Fruit fly (Drosophila melanogaster) whole organism, embryonic: Measurements from ENCODE around the gene Phae2.

Experiments used
- B-H2 ChIP-seq: fragments of 200-800 bp; sonication (Bioruptor generic); optimal IDR thresholded peaks from 2 replicates; lab custom pipeline; 2018; ENCODE audit warnings: missing biosample characterization, mild to moderate bottlenecking, missing genetic modification characterization
- BEAF-32 ChIP-seq: fragments of 200-800 bp; sonication (Bioruptor generic); optimal IDR thresholded peaks from 3 replicates; lab custom pipeline; 2017; ENCODE audit warnings: missing biosample characterization, missing genetic modification characterization, mild to moderate bottlenecking, moderate library complexity, missing genetic modification reagents
- CG10267 ChIP-seq: fragments of 200-800 bp; sonication (Bioruptor generic); optimal IDR thresholded peaks from 2 replicates; lab custom pipeline; 2018; ENCODE audit warnings: missing biosample characterization, mild to moderate bottlenecking, missing genetic modification characterization, moderate library complexity
- CG11398 ChIP-seq: fragments of 200-800 bp; sonication (Bioruptor generic); optimal IDR thresholded peaks from 2 replicates; lab custom pipeline; 2016; ENCODE audit warnings: missing biosample characterization, missing genetic modification characterization
- CG15514 ChIP-seq: fragments of 200-800 bp; sonication (Bioruptor generic); optimal IDR thresholded peaks from 3 replicates; lab custom pipeline; 2017; ENCODE audit warnings: missing biosample characterization, missing genetic modification characterization, mild to moderate bottlenecking, moderate library complexity, missing genetic modification reagents
- CG15601 ChIP-seq: fragments of 200-800 bp; sonication (Bioruptor generic); optimal IDR thresholded peaks from 3 replicates; lab custom pipeline; 2019; ENCODE audit warnings: missing biosample characterization, mild to moderate bottlenecking, missing genetic modification characterization, moderate library complexity
- CG17361 ChIP-seq: fragments of 200-800 bp; sonication (Bioruptor generic); IDR thresholded peaks from 3 replicates; pipeline ENCODE4 v1.3.6; 2022; ENCODE audit warnings: missing biosample characterization, missing genetic modification characterization
- CG17385 ChIP-seq: fragments of 200-800 bp; sonication (Bioruptor generic); optimal IDR thresholded peaks from 3 replicates; lab custom pipeline; 2018; ENCODE audit warnings: missing biosample characterization, mild to moderate bottlenecking, missing genetic modification characterization
- CG18262 ChIP-seq: fragments of 200-800 bp; optimal IDR thresholded peaks from 3 replicates; lab custom pipeline; 2019; ENCODE audit warnings: missing biosample characterization, mild to moderate bottlenecking, missing genetic modification characterization, moderate library complexity
- CG2120 ChIP-seq: fragments of 200-800 bp; sonication (Bioruptor generic); optimal IDR thresholded peaks from 3 replicates; lab custom pipeline; 2016; ENCODE audit warnings: missing biosample characterization, missing genetic modification characterization
- CG34422 ChIP-seq: fragments of 200-800 bp; sonication (Bioruptor generic); IDR thresholded peaks from 3 replicates; pipeline ENCODE4 v1.3.6; 2022; ENCODE audit warnings: missing biosample characterization, missing genetic modification characterization
- CG3726 ChIP-seq: fragments of 200-800 bp; sonication (Bioruptor generic); IDR thresholded peaks from 3 replicates; pipeline ENCODE4, ENCODE4 v1.3.6; 2022; ENCODE audit warnings: missing biosample characterization, missing genetic modification characterization
- CG4404 ChIP-seq: fragments of 200-800 bp; sonication (Bioruptor generic); IDR thresholded peaks from 2 replicates; pipeline ENCODE4 v1.3.6; 2022; ENCODE audit warnings: missing biosample characterization, missing genetic modification characterization
- CG4617 ChIP-seq: fragments of 200-800 bp; sonication (Bioruptor generic); optimal IDR thresholded peaks from 3 replicates; lab custom pipeline; 2016; ENCODE audit warnings: missing biosample characterization, missing genetic modification characterization, borderline replicate concordance
- CG7987 ChIP-seq: fragments of 200-800 bp; sonication (Bioruptor generic); optimal IDR thresholded peaks from 2 replicates; lab custom pipeline; 2018; ENCODE audit warnings: missing biosample characterization, mild to moderate bottlenecking, missing genetic modification characterization, moderate library complexity
- CG9797 ChIP-seq: fragments of 200-800 bp; sonication (Bioruptor generic); optimal IDR thresholded peaks from 3 replicates; lab custom pipeline; 2018; ENCODE audit warnings: missing biosample characterization, mild to moderate bottlenecking, missing genetic modification characterization
- Dbx ChIP-seq: fragments of 200-800 bp; sonication (Bioruptor generic); IDR thresholded peaks from 3 replicates; pipeline ENCODE4 v1.3.6; 2022; ENCODE audit warnings: missing biosample characterization, missing genetic modification characterization
- Doc3 ChIP-seq: fragments of 200-800 bp; sonication (Bioruptor generic); IDR thresholded peaks from 3 replicates; pipeline ENCODE4 v1.3.6; 2022; ENCODE audit warnings: missing biosample characterization, missing genetic modification characterization; ENCODE audit not compliant: partially characterized antibody
- E2f2 ChIP-seq: fragments of 200-800 bp; sonication (Bioruptor generic); IDR thresholded peaks from 2 replicates; pipeline ENCODE4 v1.3.6; 2022; ENCODE audit warnings: missing biosample characterization, missing genetic modification characterization
- Elba2 ChIP-seq: fragments of 200-800 bp; sonication (Bioruptor generic); optimal IDR thresholded peaks from 3 replicates; lab custom pipeline; 2016; ENCODE audit warnings: missing biosample characterization, missing genetic modification characterization
- Ets97D ChIP-seq: fragments of 200-800 bp; sonication (Bioruptor generic); optimal IDR thresholded peaks from 3 replicates; lab custom pipeline; 2016; ENCODE audit warnings: missing biosample characterization, missing genetic modification characterization
- MESR4 ChIP-seq: fragments of 200-800 bp; sonication (Bioruptor generic); optimal IDR thresholded peaks from 2 replicates; lab custom pipeline; 2018; ENCODE audit warnings: missing biosample characterization, mild to moderate bottlenecking, missing genetic modification characterization, moderate library complexity
- Med ChIP-seq: fragments of 200-800 bp; sonication (Bioruptor generic); peaks from one replicate; lab custom pipeline; 2016; ENCODE audit warnings: missing biosample characterization, missing genetic modification characterization, mild to moderate bottlenecking, inconsistent platforms, moderate library complexity
- Myb ChIP-seq: fragments of 200-800 bp; sonication (Bioruptor generic); optimal IDR thresholded peaks from 2 replicates; lab custom pipeline; 2016; ENCODE audit warnings: missing biosample characterization, missing genetic modification characterization
- NfI ChIP-seq: fragments of 200-800 bp; sonication (Bioruptor generic); optimal IDR thresholded peaks from 3 replicates; lab custom pipeline; 2018; ENCODE audit warnings: missing biosample characterization, mild to moderate bottlenecking, missing genetic modification characterization, moderate library complexity
- Rfx ChIP-seq: fragments of 200-800 bp; sonication (Bioruptor generic); IDR thresholded peaks from 2 replicates; pipeline ENCODE4 v1.3.6; 2022; ENCODE audit warnings: missing biosample characterization, missing genetic modification characterization
- TFAM ChIP-seq: fragments of 200-800 bp; sonication (Bioruptor generic); optimal IDR thresholded peaks from 2 replicates; lab custom pipeline; 2017; ENCODE audit warnings: missing biosample characterization, missing genetic modification characterization, inconsistent platforms
- Tbp ChIP-seq: fragments of >200 bp; optimal IDR thresholded peaks from 2 replicates; lab custom pipeline; 2018; ENCODE audit warnings: missing biosample characterization, missing genetic modification characterization
- Xbp1 ChIP-seq: fragments of 200-800 bp; sonication (Bioruptor generic); optimal IDR thresholded peaks from 3 replicates; lab custom pipeline; 2016; ENCODE audit warnings: missing biosample characterization, mild to moderate bottlenecking, missing genetic modification characterization
- YL-1 ChIP-seq: fragments of 200-800 bp; sonication (Bioruptor generic); optimal IDR thresholded peaks from 3 replicates; lab custom pipeline; 2017; ENCODE audit warnings: missing biosample characterization, mild to moderate bottlenecking, missing genetic modification characterization
- ap ChIP-seq: fragments of 200-800 bp; sonication (Bioruptor generic); IDR thresholded peaks from 2 replicates; pipeline ENCODE4 v1.3.6; 2022; ENCODE audit warnings: missing biosample characterization, missing genetic modification characterization
- da ChIP-seq: fragments of 200-800 bp; sonication (Bioruptor generic); optimal IDR thresholded peaks from 2 replicates; lab custom pipeline; 2016; ENCODE audit warnings: missing biosample characterization, missing genetic modification characterization
- dm ChIP-seq: fragments of 200-800 bp; sonication (Bioruptor generic); optimal IDR thresholded peaks from 3 replicates; lab custom pipeline; 2016; ENCODE audit warnings: missing biosample characterization, missing genetic modification characterization
- ems ChIP-seq: fragments of 200-800 bp; sonication (Bioruptor generic); optimal IDR thresholded peaks from 3 replicates; lab custom pipeline; 2016; ENCODE audit warnings: missing biosample characterization, missing genetic modification characterization
- ewg ChIP-seq: fragments of 200-800 bp; sonication (Bioruptor generic); optimal IDR thresholded peaks from 3 replicates; lab custom pipeline; 2017; ENCODE audit warnings: mild to moderate bottlenecking, missing biosample characterization, missing genetic modification reagents, missing genetic modification characterization
- fu2 ChIP-seq: fragments of 200-800 bp; sonication (Bioruptor generic); optimal IDR thresholded peaks from 2 replicates; lab custom pipeline; 2016; ENCODE audit warnings: missing biosample characterization, missing genetic modification characterization
- gro ChIP-seq: fragments of 200-800 bp; sonication (Bioruptor generic); optimal IDR thresholded peaks from 2 replicates; lab custom pipeline; 2016; ENCODE audit warnings: missing biosample characterization, missing genetic modification characterization
- insv ChIP-seq, 2 experiments: fragments of 200-800 bp; sonication (Bioruptor generic); optimal IDR thresholded peaks; 3 replicates each; lab custom pipeline; 2016 to 2018; ENCODE audit warnings: missing biosample characterization in 2 of 2, missing genetic modification characterization in 2 of 2
- ken ChIP-seq: fragments of 200-800 bp; sonication (Bioruptor generic); IDR thresholded peaks from 3 replicates; pipeline ENCODE4 v1.3.6; 2022; ENCODE audit warnings: missing biosample characterization, missing genetic modification characterization
- lbe ChIP-seq: fragments of 200-800 bp; sonication (Bioruptor generic); optimal IDR thresholded peaks from 2 replicates; lab custom pipeline; 2016; ENCODE audit warnings: missing biosample characterization, mild to moderate bottlenecking, missing genetic modification characterization
- lilli ChIP-seq: fragments of 200-800 bp; sonication (Bioruptor generic); optimal IDR thresholded peaks from 3 replicates; lab custom pipeline; 2016; ENCODE audit warnings: missing biosample characterization, missing genetic modification characterization
- mam ChIP-seq: fragments of 200-800 bp; sonication (Bioruptor generic); optimal IDR thresholded peaks from 3 replicates; lab custom pipeline; 2016; ENCODE audit warnings: missing biosample characterization, missing genetic modification characterization
- mld ChIP-seq: fragments of 200-800 bp; sonication (Bioruptor generic); IDR thresholded peaks from 3 replicates; pipeline ENCODE4 v1.3.6; 2022; ENCODE audit warnings: missing biosample characterization, missing genetic modification characterization; ENCODE audit not compliant: partially characterized antibody
- nom ChIP-seq: fragments of 200-800 bp; sonication (Bioruptor generic); optimal IDR thresholded peaks from 2 replicates; lab custom pipeline; 2017; ENCODE audit warnings: missing biosample characterization, missing genetic modification characterization, mild to moderate bottlenecking, moderate library complexity, missing genetic modification reagents
- onecut ChIP-seq: fragments of 200-800 bp; sonication (Bioruptor generic); IDR thresholded peaks from 2 replicates; pipeline ENCODE4 v1.3.6; 2022; ENCODE audit warnings: missing biosample characterization, missing genetic modification characterization
- pzg ChIP-seq: fragments of 200-800 bp; sonication (Bioruptor generic); optimal IDR thresholded peaks from 3 replicates; lab custom pipeline; 2018; ENCODE audit warnings: missing biosample characterization, mild to moderate bottlenecking, missing genetic modification characterization, moderate library complexity
- rib ChIP-seq: fragments of 200-800 bp; sonication (Bioruptor generic); IDR thresholded peaks from 2 replicates; pipeline ENCODE4 v1.3.6; 2022; ENCODE audit warnings: missing biosample characterization, missing genetic modification characterization
- row ChIP-seq: fragments of 200-800 bp; sonication (Bioruptor generic); IDR thresholded peaks from 3 replicates; pipeline ENCODE4 v1.3.6; 2022; ENCODE audit warnings: missing biosample characterization, missing genetic modification characterization
- slou ChIP-seq: fragments of 200-800 bp; sonication (Bioruptor generic); optimal IDR thresholded peaks from 3 replicates; lab custom pipeline; 2016; ENCODE audit warnings: missing biosample characterization, missing genetic modification characterization
- sob ChIP-seq: fragments of 200-800 bp; sonication (Bioruptor generic); IDR thresholded peaks from 2 replicates; pipeline ENCODE4 v1.3.6; 2022; ENCODE audit warnings: missing biosample characterization, missing genetic modification characterization
- sug ChIP-seq: fragments of 200-800 bp; optimal IDR thresholded peaks from 2 replicates; lab custom pipeline; 2019; ENCODE audit warnings: missing biosample characterization, mild to moderate bottlenecking, missing genetic modification characterization, moderate library complexity
- tin ChIP-seq: fragments of 200-800 bp; sonication (Bioruptor generic); optimal IDR thresholded peaks from 3 replicates; lab custom pipeline; 2016; ENCODE audit warnings: missing biosample characterization, missing genetic modification characterization

Gene Phae2

DNA sequence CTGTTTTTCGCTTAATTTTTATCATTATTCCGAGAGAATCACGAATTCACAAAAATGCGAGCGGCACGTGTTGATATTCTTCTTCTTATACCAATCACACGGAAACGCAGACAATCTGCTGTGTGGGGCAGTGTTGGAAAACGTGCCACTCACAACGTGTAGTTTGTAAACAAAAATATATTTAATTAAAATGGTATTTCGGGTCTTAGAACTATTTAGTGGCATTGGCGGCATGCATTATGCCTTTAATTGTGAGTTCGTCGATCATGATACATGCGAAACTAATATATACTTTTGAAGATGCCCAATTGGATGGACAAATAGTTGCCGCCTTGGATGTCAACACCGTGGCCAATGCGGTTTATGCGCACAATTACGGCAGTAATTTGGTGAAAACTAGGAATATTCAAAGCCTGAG is 14.5 kb upstream of the Phae2 start, which contains the start of the genes CG6712 and Mt2 (continued):
- TF ChIP-seq CG11398 (GFP tag; lab: Kevin White, UChicago) (no peak), CG17385 (GFP tag; lab: Kevin White, UChicago) (peak; percentile 98), MESR4 (GFP tag; lab: Kevin White, UChicago) (peak; percentile 71), B-H2 (peak; percentile 52), Dbx (GFP tag; lab: Robert Waterston, UW) (no peak), Med (GFP tag; lab: Kevin White, UChicago) (peak; percentile 83), ap (GFP tag; lab: Robert Waterston, UW) (no peak), CG17361 (GFP tag; lab: Robert Waterston, UW) (no peak), Myb (GFP tag; lab: Kevin White, UChicago) (peak; percentile 4), Elba2 (GFP tag; lab: Kevin White, UChicago) (peak; percentile 53), YL-1 (GFP tag; lab: Kevin White, UChicago) (peak; percentile 83), CG7987 (GFP tag; lab: Kevin White, UChicago) (peak; percentile 5), row (GFP tag; lab: Robert Waterston, UW) (0 out of 3 replicates have a peak, but pooled peaks have one; percentile 17), CG15514 (GFP tag; lab: Kevin White, UChicago) (peak; percentile 8), ems (GFP tag; lab: Kevin White, UChicago) (peak; percentile 20), rib (peak; percentile 38; the same call in 1 of the 2 replicates), Rfx (GFP tag; lab: Robert Waterston, UW) (peak; percentile 55), onecut (GFP tag; lab: Robert Waterston, UW) (0 out of 2 replicates have a peak, but pooled peaks have one; percentile 8), CG10267 (tag; lab: Kevin White, UChicago) (peak; percentile 92), gro (GFP tag; lab: Kevin White, UChicago) (peak; percentile 13), E2f2 (GFP tag; lab: Robert Waterston, UW) (peak; percentile 45), dm (GFP tag; lab: Kevin White, UChicago) (peak; percentile 96), pzg (GFP tag; lab: Kevin White, UChicago) (peak; percentile 63), BEAF-32 (peak; percentile 24), CG9797 (peak; percentile 10), da (GFP tag; lab: Kevin White, UChicago) (no peak), fu2 (GFP tag; lab: Kevin White, UChicago) (peak; percentile 37), CG34422 (GFP tag; lab: Robert Waterston, UW) (peak; percentile 80; the same call in 1 of the 3 replicates), sug (tag; lab: Kevin White, UChicago) (peak; percentile 25), sob (GFP tag; lab: Robert Waterston, UW) (peak; percentile 36; the same call in 1 of the 2 replicates), Xbp1 (GFP tag; lab: Kevin White, UChicago) (peak; percentile 18), CG4617 (GFP tag; lab: Kevin White, UChicago) (peak; percentile 44), lilli (GFP tag; lab: Kevin White, UChicago) (peak; percentile 20), Ets97D (peak; percentile 37), CG2120 (GFP tag; lab: Kevin White, UChicago) (peak; percentile 28), mam (GFP tag; lab: Kevin White, UChicago) (no peak), NfI (GFP tag; lab: Kevin White, UChicago) (peak; percentile 17), CG15601 (tag; lab: Kevin White, UChicago) (no peak)

- TF ChIP-seq CG18262 (tag; lab: Kevin White, UChicago): peak; percentile 60
- no peak for TF ChIP-seq insv (GFP tag; optimal IDR thresholded peaks at IDR 0.05; lab: Kevin White, UChicago)
- TF ChIP-seq TFAM (GFP tag; lab: Kevin White, UChicago): no peak
- no peak for TF ChIP-seq CG3726 (GFP tag; lab: Robert Waterston, UW)
- TF ChIP-seq Tbp (GFP tag; lab: Kevin White, UChicago): no peak
- TF ChIP-seq CG4404 (GFP tag; lab: Robert Waterston, UW): no peak
- TF ChIP-seq ewg (GFP tag; lab: Kevin White, UChicago): no peak
- no peak for TF ChIP-seq mld (GFP tag; lab: Robert Waterston, UW)
- TF ChIP-seq ken (GFP tag; lab: Robert Waterston, UW): no peak
- no peak for TF ChIP-seq lbe
- no peak for TF ChIP-seq slou
- no peak for TF ChIP-seq nom (GFP tag; lab: Kevin White, UChicago)
- TF ChIP-seq tin: no peak
- TF ChIP-seq Doc3 (GFP tag; lab: Robert Waterston, UW): no peak
These were observed 13.2 kb upstream of the Phae2 start, which contains the start of gene Ced-12 for dm6 chr2L:12097698-12098097. Gene Ced-12 (plus strand): TSS chr2L:12097838.
